Fruit fly (Drosophila melanogaster) whole organism: ENCODE measurements around the gene pzg.

Experiments
- CG8478 ChIP-seq: fragments of >200 bp; optimal IDR thresholded peaks from 2 replicates; lab custom pipeline; 2018; ENCODE audit warnings: inconsistent platforms
- Dll ChIP-seq: fragments of >200 bp; optimal IDR thresholded peaks from 2 replicates; lab custom pipeline; 2017
- EcR ChIP-seq, 2 experiments: fragments of >200 bp; optimal IDR thresholded peaks; 2 replicates each; lab custom pipeline; 2017; ENCODE audit warnings: missing biosample characterization in 2 of 2, missing genetic modification characterization in 2 of 2, missing genetic modification reagents in 2 of 2
- pan ChIP-seq: fragments of >200 bp; optimal IDR thresholded peaks from 2 replicates; lab custom pipeline; 2017
- psq ChIP-seq: fragments of >200 bp; optimal IDR thresholded peaks from 2 replicates; lab custom pipeline; 2017
- usp ChIP-seq: fragments of >200 bp; optimal IDR thresholded peaks from 2 replicates; lab custom pipeline; 2017; ENCODE audit warnings: missing biosample characterization, missing genetic modification characterization, mixed read lengths

Gene pzg

dm6 chr3L:21291055-21291454 is 5.2 kb downstream of the pzg start:
- no peak for TF ChIP-seq usp
- no peak for TF ChIP-seq pan (lab: Kevin White, UChicago)
- no peak for TF ChIP-seq Dll (lab: Kevin White, UChicago)
- TF ChIP-seq CG8478 (lab: Kevin White, UChicago), result no peak
- TF ChIP-seq psq (lab: Kevin White, UChicago), result no peak
- no peak for TF ChIP-seq EcR (GFP tag; optimal IDR thresholded peaks at IDR 0.05; lab: Kevin White, UChicago)

DNA sequence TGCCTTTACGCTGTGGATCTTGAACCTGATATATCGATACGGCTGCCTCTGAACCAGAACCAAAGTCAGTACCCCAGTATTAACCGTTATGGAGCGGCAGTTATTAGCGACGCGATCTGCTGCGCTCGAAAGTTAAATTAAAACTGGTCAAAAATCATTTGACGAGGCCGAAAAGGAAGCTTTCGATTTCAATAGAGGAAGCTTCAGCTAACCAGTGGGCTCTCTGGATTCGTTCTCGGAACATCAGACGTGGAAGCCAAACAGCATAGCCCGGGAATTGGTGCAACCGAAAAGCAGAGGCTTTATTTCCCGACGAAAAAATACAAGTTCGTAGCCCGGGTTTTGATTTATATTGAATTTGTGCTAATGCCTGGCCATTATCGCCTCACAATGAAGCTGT is 6.8 kb downstream of the pzg start, which contains the start of gene Cpr78Ca:
TSS of gene Cpr78Ca (minus strand) at position 101 of the 400 bp plus-strand sequence.
- no peak for TF ChIP-seq usp
- no peak for TF ChIP-seq pan (lab: Kevin White, UChicago)
- TF ChIP-seq EcR (GFP tag; optimal IDR thresholded peaks at IDR 0.05; lab: Kevin White, UChicago), result no peak
- no peak for TF ChIP-seq Dll (lab: Kevin White, UChicago)
- TF ChIP-seq CG8478 (lab: Kevin White, UChicago), result no peak
- TF ChIP-seq psq (lab: Kevin White, UChicago), result no peak

- TF ChIP-seq psq (lab: Kevin White, UChicago) (no peak), EcR (GFP tag; optimal IDR thresholded peaks at IDR 0.05; lab: Kevin White, UChicago) (no peak), pan (lab: Kevin White, UChicago) (no peak), CG8478 (lab: Kevin White, UChicago) (no peak), usp (no peak), Dll (lab: Kevin White, UChicago) (no peak)
Measured at dm6 chr3L:21294202-21294601, 8.3 kb downstream of the pzg start, which contains the start of gene Cpr78Cb. Cpr78Cb (plus strand) TSS chr3L:21294492.

- TF ChIP-seq Dll (lab: Kevin White, UChicago) (no peak), EcR (GFP tag; optimal IDR thresholded peaks at IDR 0.05; lab: Kevin White, UChicago) (no peak), pan (lab: Kevin White, UChicago) (no peak), CG8478 (lab: Kevin White, UChicago) (no peak), usp (no peak), psq (lab: Kevin White, UChicago) (no peak)
Measured at dm6 chr3L:21297703-21298102, 11.8 kb downstream of the pzg start, which contains the start of gene Edg78E. Edg78E (minus strand) TSS chr3L:21297803.

- TF ChIP-seq EcR (GFP tag; optimal IDR thresholded peaks at IDR 0.05; lab: Kevin White, UChicago) (no peak), pan (lab: Kevin White, UChicago) (no peak), CG8478 (lab: Kevin White, UChicago) (no peak), usp (no peak), psq (lab: Kevin White, UChicago) (no peak), Dll (lab: Kevin White, UChicago) (no peak)
Measured at dm6 chr3L:21298375-21298774, 12.5 kb downstream of the pzg start, which contains the start of gene CG43702. CG43702 (plus strand) TSS chr3L:21298675.

- TF ChIP-seq Dll (lab: Kevin White, UChicago), result no peak
- TF ChIP-seq EcR (GFP tag; optimal IDR thresholded peaks at IDR 0.05; lab: Kevin White, UChicago), result no peak
- TF ChIP-seq pan (lab: Kevin White, UChicago), result no peak
- TF ChIP-seq psq (lab: Kevin White, UChicago), result no peak
- no peak for TF ChIP-seq usp
- TF ChIP-seq CG8478 (lab: Kevin White, UChicago), result no peak
Measured at dm6 chr3L:21299203-21299602, 13.3 kb downstream of the pzg start.

DNA sequence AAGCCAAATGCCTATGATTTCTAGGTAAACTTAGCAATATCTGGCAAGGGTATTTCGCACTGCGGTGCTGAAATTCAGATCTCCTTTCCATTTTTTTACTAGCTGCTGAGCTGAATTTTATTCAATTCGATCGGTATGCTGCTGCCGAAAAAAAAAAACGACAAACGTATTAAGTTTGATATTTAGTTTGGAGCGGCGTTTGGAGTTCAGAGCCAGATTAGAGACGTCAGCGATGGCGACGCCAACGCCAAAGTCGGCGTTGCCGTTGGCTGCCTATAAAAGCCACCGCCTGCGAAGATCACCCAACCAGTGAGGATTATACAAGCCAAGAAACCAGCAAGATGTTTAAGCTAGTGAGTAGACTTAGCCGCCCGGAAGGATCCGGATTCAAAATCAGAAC is 14.4 kb downstream of the pzg start, which contains the start of gene Cpr78Cc:
TSS of gene Cpr78Cc (plus strand) at position 301 of the 400 bp plus-strand sequence.
- TF ChIP-seq EcR (GFP tag; optimal IDR thresholded peaks at IDR 0.05; lab: Kevin White, UChicago), result no peak
- no peak for TF ChIP-seq CG8478 (lab: Kevin White, UChicago)
- no peak for TF ChIP-seq psq (lab: Kevin White, UChicago)

- TF ChIP-seq EcR (GFP tag; optimal IDR thresholded peaks at IDR 0.05; lab: Kevin White, UChicago), result no peak
- TF ChIP-seq Dll (lab: Kevin White, UChicago), result no peak
- TF ChIP-seq CG8478 (lab: Kevin White, UChicago), result no peak
- TF ChIP-seq pan (lab: Kevin White, UChicago), result no peak
- TF ChIP-seq psq (lab: Kevin White, UChicago), result no peak
- TF ChIP-seq usp, result no peak
Measured at dm6 chr3L:21301737-21302487, 16.0 kb downstream of the pzg start.

- TF ChIP-seq usp (no peak), psq (lab: Kevin White, UChicago) (no peak), CG8478 (lab: Kevin White, UChicago) (no peak), Dll (lab: Kevin White, UChicago) (no peak)
Measured at dm6 chr3L:21302493-21302892, 16.6 kb downstream of the pzg start.

DNA sequence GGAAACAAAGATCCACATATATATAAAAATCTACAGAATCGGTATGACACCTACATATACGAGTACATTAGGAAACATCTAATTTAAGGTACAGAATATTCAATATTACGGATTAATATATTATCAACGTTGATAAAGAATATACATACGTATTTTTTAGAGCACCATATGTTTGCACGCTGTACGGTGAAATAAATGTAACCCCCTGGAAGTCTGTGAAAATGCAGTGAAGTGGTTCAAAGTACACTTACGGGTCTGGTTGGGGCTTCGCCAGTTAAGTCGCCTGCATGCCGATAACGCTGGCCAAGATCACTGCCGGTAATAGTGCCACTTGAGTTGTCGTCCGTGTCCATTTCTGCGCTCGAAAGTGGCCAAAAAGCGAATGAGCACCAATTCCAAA is 17.8 kb downstream of the pzg start:
- TF ChIP-seq usp (no peak), psq (lab: Kevin White, UChicago) (no peak), EcR (GFP tag; optimal IDR thresholded peaks at IDR 0.05; lab: Kevin White, UChicago) (no peak), CG8478 (lab: Kevin White, UChicago) (no peak), Dll (lab: Kevin White, UChicago) (no peak), pan (lab: Kevin White, UChicago) (no peak)

DNA sequence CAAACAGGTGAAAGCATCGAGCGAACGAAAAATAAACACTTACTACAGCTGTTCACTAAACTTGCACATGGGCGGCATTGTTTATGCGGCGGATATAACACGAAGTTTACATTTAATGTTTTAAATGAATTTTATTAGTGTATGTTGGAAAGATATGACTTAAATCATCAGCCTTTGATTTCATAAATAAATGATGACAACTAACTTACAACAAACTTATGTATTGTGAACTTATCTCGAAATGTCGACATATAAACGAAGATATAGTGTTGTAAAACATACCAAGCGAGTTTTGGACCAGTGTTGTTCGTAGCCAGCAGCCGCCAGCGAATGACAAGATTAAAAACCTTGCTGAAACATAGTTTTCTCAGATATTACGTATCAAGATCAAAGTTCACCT is 18.5 kb downstream of the pzg start, which contains the start of the genes CG11309 and CG7632:
TSS of gene CG11309 (minus strand) at position 259 of the 400 bp plus-strand sequence.
TSS of gene CG7632 (plus strand) at position 298 of the 400 bp plus-strand sequence.
- TF ChIP-seq EcR (GFP tag; optimal IDR thresholded peaks at IDR 0.05; lab: Kevin White, UChicago), result no peak
- no peak for TF ChIP-seq psq (lab: Kevin White, UChicago)
